Worm (Caenorhabditis elegans) whole organism, L3 larva: ENCODE results near the gene fbxc-25.

ENCODE experiments used
- R02D3.7 ChIP-seq: fragments of 150-350 bp; optimal IDR thresholded peaks from 2 replicates; lab custom pipeline; 2014; ENCODE audit warnings: missing biosample characterization, missing genetic modification characterization
- nhr-11 ChIP-seq: fragments of 150-350 bp; optimal IDR thresholded peaks from 2 replicates; lab custom pipeline; 2014; ENCODE audit warnings: missing biosample characterization, missing genetic modification characterization
- nhr-28 ChIP-seq: fragments of 150-350 bp; optimal IDR thresholded peaks from 2 replicates; lab custom pipeline; 2014; ENCODE audit warnings: missing biosample characterization, missing genetic modification characterization
- skn-1 ChIP-seq: fragments of 150-350 bp; optimal IDR thresholded peaks from 2 replicates; lab custom pipeline; 2014; ENCODE audit warnings: missing biosample characterization, missing genetic modification characterization

DNA sequence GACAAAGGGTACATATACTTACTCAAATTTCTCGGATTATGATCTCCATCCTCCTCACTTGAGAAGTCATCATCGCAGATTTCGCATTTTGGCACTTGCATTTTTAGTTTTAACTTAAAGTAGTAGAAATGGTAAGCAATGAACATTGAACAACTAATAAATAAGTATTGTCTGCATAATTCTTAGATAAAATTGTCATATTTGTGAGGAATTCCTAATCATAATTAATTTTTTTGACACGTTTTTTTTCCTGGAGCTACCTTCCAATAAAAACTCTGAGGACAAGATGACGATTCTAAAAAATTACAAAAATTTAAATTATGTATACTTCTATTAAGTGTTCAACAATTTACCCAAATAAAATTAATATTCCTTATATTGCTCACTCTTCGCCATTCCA, 16.7 kb upstream of the fbxc-25 start, which contains the start of the genes trim-21 and B0281.1:
- TF ChIP-seq nhr-28 (tag; lab: Kevin White, UChicago) (no peak), nhr-11 (tag; lab: Kevin White, UChicago) (no peak), R02D3.7 (tag; lab: Kevin White, UChicago) (no peak), skn-1 (tag; lab: Kevin White, UChicago) (no peak)
